Worm (Caenorhabditis elegans) whole organism, L2 larva: ENCODE data around the gene H10E21.5.

Experiments
- C34F6.9 ChIP-seq: fragments of 150-350 bp; optimal IDR thresholded peaks from 2 replicates; lab custom pipeline; 2014; ENCODE audit warnings: missing biosample characterization, missing genetic modification characterization
- F13H6.1 ChIP-seq: sonication (generic microtip); optimal IDR thresholded peaks from 2 replicates; lab custom pipeline; 2016; ENCODE audit warnings: missing genetic modification characterization, missing compliant biosample characterization
- R02D3.7 ChIP-seq: fragments of 150-350 bp; optimal IDR thresholded peaks from 2 replicates; lab custom pipeline; 2014; ENCODE audit warnings: missing biosample characterization, missing genetic modification characterization
- Y55F3AM.14 ChIP-seq: fragments of 200-800 bp; sonication (Bioruptor generic); optimal IDR thresholded peaks from 2 replicates; lab custom pipeline; 2018; ENCODE audit warnings: mild to moderate bottlenecking, missing genetic modification characterization, missing compliant biosample characterization
- ZK546.5 ChIP-seq: sonication (generic microtip); optimal IDR thresholded peaks from 2 replicates; lab custom pipeline; 2017; ENCODE audit warnings: missing biosample characterization, missing genetic modification characterization
- alr-1 ChIP-seq: fragments of 150-350 bp; optimal IDR thresholded peaks from 2 replicates; lab custom pipeline; 2014; ENCODE audit warnings: missing biosample characterization, missing genetic modification characterization
- aly-2 ChIP-seq: fragments of 150-350 bp; optimal IDR thresholded peaks from 2 replicates; lab custom pipeline; 2014; ENCODE audit warnings: missing biosample characterization, missing genetic modification characterization
- ama-1 ChIP-seq: fragments of 150-350 bp; optimal IDR thresholded peaks from 2 replicates; lab custom pipeline; 2018; ENCODE audit warnings: inconsistent platforms
- ceh-16 ChIP-seq: fragments of 150-350 bp; optimal IDR thresholded peaks from 2 replicates; lab custom pipeline; 2014; ENCODE audit warnings: missing biosample characterization, missing genetic modification characterization
- ceh-82 ChIP-seq: fragments of 150-350 bp; optimal IDR thresholded peaks from 2 replicates; lab custom pipeline; 2014; ENCODE audit warnings: missing biosample characterization, missing genetic modification characterization
- crh-2 ChIP-seq: sonication (generic microtip); optimal IDR thresholded peaks from 2 replicates; lab custom pipeline; 2017; ENCODE audit warnings: missing biosample characterization, missing genetic modification characterization
- dmd-4 ChIP-seq: sonication (generic microtip); optimal IDR thresholded peaks from 2 replicates; lab custom pipeline; 2017; ENCODE audit warnings: missing biosample characterization, missing genetic modification characterization
- egl-27 ChIP-seq: sonication (generic microtip); optimal IDR thresholded peaks from 3 replicates; lab custom pipeline; 2017; ENCODE audit warnings: missing biosample characterization, missing genetic modification reagents, missing genetic modification characterization
- elt-1 ChIP-seq: fragments of 150-350 bp; optimal IDR thresholded peaks from 2 replicates; lab custom pipeline; 2014; ENCODE audit warnings: missing biosample characterization, missing genetic modification characterization
- elt-3 ChIP-seq: sonication (generic microtip); optimal IDR thresholded peaks from 2 replicates; lab custom pipeline; 2017; ENCODE audit warnings: missing biosample characterization, missing genetic modification characterization
- fos-1 ChIP-seq: fragments of 150-350 bp; optimal IDR thresholded peaks from 2 replicates; lab custom pipeline; 2014; ENCODE audit warnings: missing biosample characterization, missing genetic modification characterization
- gmeb-1 ChIP-seq: fragments of 150-350 bp; optimal IDR thresholded peaks from 2 replicates; lab custom pipeline; 2014; ENCODE audit warnings: missing biosample characterization, missing genetic modification characterization
- lin-11 ChIP-seq: fragments of 150-350 bp; sonication (generic microtip); optimal IDR thresholded peaks from 2 replicates; lab custom pipeline; 2014; ENCODE audit warnings: missing biosample characterization, missing genetic modification characterization, inconsistent platforms, mixed read lengths
- lin-13 ChIP-seq: fragments of 150-350 bp; optimal IDR thresholded peaks from 2 replicates; lab custom pipeline; 2014; ENCODE audit warnings: missing biosample characterization, missing genetic modification reagents, missing genetic modification characterization
- lin-39 ChIP-seq: fragments of 150-350 bp; optimal IDR thresholded peaks from 2 replicates; lab custom pipeline; 2014; ENCODE audit warnings: missing biosample characterization, missing genetic modification reagents, missing genetic modification characterization
- lsy-2 ChIP-seq, 2 experiments: fragments of 150-350 bp in 1 of 2; sonication (generic microtip) in 1 of 2; optimal IDR thresholded peaks; 2 replicates each; lab custom pipeline; 2014 to 2017; ENCODE audit warnings: missing biosample characterization in 2 of 2, missing genetic modification characterization in 2 of 2
- mab-5 ChIP-seq: fragments of 150-350 bp; optimal IDR thresholded peaks from 2 replicates; lab custom pipeline; 2014; ENCODE audit warnings: missing biosample characterization, missing genetic modification characterization
- mbf-1 ChIP-seq: sonication (generic microtip); optimal IDR thresholded peaks from 2 replicates; lab custom pipeline; 2017; ENCODE audit warnings: missing biosample characterization, missing genetic modification characterization
- mdl-1 ChIP-seq, 2 experiments: fragments of 150-350 bp in 1 of 2; sonication (generic microtip) in 1 of 2; optimal IDR thresholded peaks; 2 replicates each; lab custom pipeline; 2017; ENCODE audit warnings: missing biosample characterization in 2 of 2, missing genetic modification characterization in 2 of 2
- nhr-10 ChIP-seq: sonication (generic microtip); optimal IDR thresholded peaks from 2 replicates; lab custom pipeline; 2017; ENCODE audit warnings: missing biosample characterization, missing genetic modification characterization
- nhr-11 ChIP-seq: fragments of 150-350 bp; optimal IDR thresholded peaks from 2 replicates; lab custom pipeline; 2014; ENCODE audit warnings: missing biosample characterization, missing genetic modification characterization
- nhr-12 ChIP-seq: fragments of 150-350 bp; optimal IDR thresholded peaks from 2 replicates; lab custom pipeline; 2014; ENCODE audit warnings: missing biosample characterization, missing genetic modification characterization
- nhr-129 ChIP-seq: fragments of 150-350 bp; optimal IDR thresholded peaks from 2 replicates; lab custom pipeline; 2014; ENCODE audit warnings: missing biosample characterization, missing genetic modification characterization
- nhr-21 ChIP-seq: fragments of 150-350 bp; optimal IDR thresholded peaks from 2 replicates; lab custom pipeline; 2014; ENCODE audit warnings: missing biosample characterization, missing genetic modification characterization
- nhr-23 ChIP-seq: fragments of 150-350 bp; optimal IDR thresholded peaks from 2 replicates; lab custom pipeline; 2014; ENCODE audit warnings: missing biosample characterization, missing genetic modification reagents, missing genetic modification characterization
- nhr-237 ChIP-seq: fragments of 150-350 bp; optimal IDR thresholded peaks from 2 replicates; lab custom pipeline; 2014; ENCODE audit warnings: missing biosample characterization, missing genetic modification characterization
- nhr-25 ChIP-seq: fragments of 150-350 bp; sonication (generic microtip); optimal IDR thresholded peaks from 3 replicates; lab custom pipeline; 2014; ENCODE audit warnings: missing biosample characterization, missing genetic modification characterization
- nhr-6 ChIP-seq: fragments of 150-350 bp; optimal IDR thresholded peaks from 2 replicates; lab custom pipeline; 2014; ENCODE audit warnings: missing biosample characterization, missing genetic modification characterization
- nhr-77 ChIP-seq: fragments of 150-350 bp; optimal IDR thresholded peaks from 2 replicates; lab custom pipeline; 2014; ENCODE audit warnings: missing biosample characterization, missing genetic modification characterization
- peb-1 ChIP-seq: fragments of 150-350 bp; optimal IDR thresholded peaks from 2 replicates; lab custom pipeline; 2014; ENCODE audit warnings: missing biosample characterization, missing genetic modification characterization
- sma-3 ChIP-seq: sonication (generic microtip); optimal IDR thresholded peaks from 2 replicates; lab custom pipeline; 2016; ENCODE audit warnings: missing genetic modification reagents, missing genetic modification characterization, missing compliant biosample characterization
- sma-9 ChIP-seq, 2 experiments: fragments of 150-350 bp in 1 of 2; sonication (generic microtip) in 1 of 2; optimal IDR thresholded peaks; 2 replicates each; lab custom pipeline; 2014 to 2016; ENCODE audit warnings: missing genetic modification characterization in 2 of 2, mild to moderate bottlenecking in 1 of 2, missing biosample characterization in 1 of 2, missing compliant biosample characterization in 1 of 2, missing genetic modification reagents in 1 of 2, moderate library complexity in 1 of 2
- snpc-4 ChIP-seq: fragments of 150-350 bp; optimal IDR thresholded peaks from 2 replicates; lab custom pipeline; 2014; ENCODE audit warnings: missing biosample characterization, missing genetic modification characterization
- unc-39 ChIP-seq: fragments of 150-350 bp; optimal IDR thresholded peaks from 2 replicates; lab custom pipeline; 2014; ENCODE audit warnings: missing biosample characterization, missing genetic modification characterization
- unc-55 ChIP-seq: fragments of 150-350 bp; sonication (generic microtip); optimal IDR thresholded peaks from 3 replicates; lab custom pipeline; 2014; ENCODE audit warnings: missing biosample characterization, missing genetic modification reagents, missing genetic modification characterization
- unc-62 ChIP-seq: fragments of 150-350 bp; optimal IDR thresholded peaks from 2 replicates; lab custom pipeline; 2014; ENCODE audit warnings: missing biosample characterization, missing genetic modification reagents, missing genetic modification characterization
- zag-1 ChIP-seq: fragments of 150-350 bp; optimal IDR thresholded peaks from 2 replicates; lab custom pipeline; 2014; ENCODE audit warnings: missing biosample characterization, missing genetic modification characterization
- ztf-1 ChIP-seq: fragments of 200-800 bp; sonication (Bioruptor generic); conservative IDR thresholded peaks from 2 replicates; pipeline ENCODE4 v1.3.6; 2022; ENCODE audit warnings: missing genetic modification characterization, missing compliant biosample characterization
- ztf-11 ChIP-seq: sonication (generic microtip); optimal IDR thresholded peaks from 2 replicates; lab custom pipeline; 2017; ENCODE audit warnings: missing biosample characterization, missing genetic modification characterization
- ztf-4 ChIP-seq: fragments of 150-350 bp; optimal IDR thresholded peaks from 2 replicates; lab custom pipeline; 2014; ENCODE audit warnings: missing biosample characterization, missing genetic modification characterization

H10E21.5 gene

ce11 chrIII:28841-29240 lies 5.1 kb upstream of the H10E21.5 start:
- TF ChIP-seq unc-62 (GFP tag; lab: Kevin White, UChicago), result no peak
- no peak for TF ChIP-seq ztf-1 (GFP tag; lab: Robert Waterston, UW)
- TF ChIP-seq mbf-1, result no peak
- no peak for TF ChIP-seq nhr-11
- no peak for TF ChIP-seq nhr-25

- TF ChIP-seq nhr-77 (no peak), zag-1 (tag; lab: Kevin White, UChicago) (no peak), nhr-6 (tag; lab: Kevin White, UChicago) (no peak)
- TF ChIP-seq, all 48 proteins: peak for 0
Observed at ce11 chrIII:27341-27947, 3.7 kb upstream of the H10E21.5 start.

- TF ChIP-seq peb-1 (tag; lab: Kevin White, UChicago) (no peak), C34F6.9 (tag; lab: Kevin White, UChicago) (peak; percentile 79), mdl-1 (tag; optimal IDR thresholded peaks at IDR 0.05; lab: Kevin White, UChicago) (peak; percentile 72 to 85), unc-62 (GFP tag; lab: Kevin White, UChicago) (no peak), zag-1 (tag; lab: Kevin White, UChicago) (peak; percentile 74), ceh-16 (tag; lab: Kevin White, UChicago) (no peak), elt-1 (tag; lab: Kevin White, UChicago) (no peak), sma-3 (no peak), nhr-6 (tag; lab: Kevin White, UChicago) (peak; percentile 39), crh-2 (tag; lab: Kevin White, UChicago) (peak; percentile 54), fos-1 (peak; percentile 22), mab-5 (tag; lab: Kevin White, UChicago) (peak; percentile 32), gmeb-1 (tag; lab: Kevin White, UChicago) (no peak), R02D3.7 (no peak), lin-13 (peak; percentile 62), nhr-23 (tag; lab: Kevin White, UChicago) (no peak), Y55F3AM.14 (peak; percentile 11), dmd-4 (tag; lab: Kevin White, UChicago) (no peak), unc-55 (GFP tag; lab: Kevin White, UChicago) (peak; percentile 88), ztf-4 (tag; lab: Kevin White, UChicago) (peak; percentile 47), nhr-129 (peak; percentile 75), elt-3 (tag; lab: Kevin White, UChicago) (no peak), nhr-11 (no peak), lsy-2 (tag; optimal IDR thresholded peaks at IDR 0.05; lab: Kevin White, UChicago) (peak; percentile 44 to 70), unc-39 (no peak), snpc-4 (tag; lab: Kevin White, UChicago) (no peak), lin-11 (tag; lab: Kevin White, UChicago) (peak; percentile 86), ceh-82 (peak; percentile 17), egl-27 (tag; lab: Kevin White, UChicago) (peak; percentile 59), nhr-10 (tag; lab: Kevin White, UChicago) (no peak), nhr-21 (tag; lab: Kevin White, UChicago) (peak; percentile 33), mbf-1 (no peak), F13H6.1 (peak; percentile 77), sma-9 (GFP tag; optimal IDR thresholded peaks at IDR 0.05; lab: Kevin White, UChicago) (peak; percentile 87), sma-9 (tag; optimal IDR thresholded peaks at IDR 0.05; lab: Kevin White, UChicago) (no peak), lin-39 (tag; lab: Kevin White, UChicago) (no peak), nhr-237 (tag; lab: Kevin White, UChicago) (no peak), ama-1 (no peak), alr-1 (tag; lab: Kevin White, UChicago) (no peak), nhr-12 (tag; lab: Kevin White, UChicago) (no peak), nhr-25 (no peak), aly-2 (tag; lab: Kevin White, UChicago) (no peak), ZK546.5 (tag; lab: Kevin White, UChicago) (no peak), ztf-11 (tag; lab: Kevin White, UChicago) (no peak)
Observed at ce11 chrIII:25582-25996, 1.8 kb upstream of the H10E21.5 start.
